Worm (Caenorhabditis elegans) whole organism, L2 larva: ENCODE data around the gene F19G12.8.
"Not testable (repeated sequence)": the region's sequence is repeated elsewhere in the genome, so short reads cannot be mapped to it uniquely, and the experiment has no call there.

Experiments
- C34F6.9 ChIP-seq: fragments of 150-350 bp; optimal IDR thresholded peaks from 2 replicates; lab custom pipeline; 2014; ENCODE audit warnings: missing biosample characterization, missing genetic modification characterization
- F13H6.1 ChIP-seq: sonication (generic microtip); optimal IDR thresholded peaks from 2 replicates; lab custom pipeline; 2016; ENCODE audit warnings: missing genetic modification characterization, missing compliant biosample characterization
- Y55F3AM.14 ChIP-seq: fragments of 200-800 bp; sonication (Bioruptor generic); optimal IDR thresholded peaks from 2 replicates; lab custom pipeline; 2018; ENCODE audit warnings: mild to moderate bottlenecking, missing genetic modification characterization, missing compliant biosample characterization
- ama-1 ChIP-seq: fragments of 150-350 bp; optimal IDR thresholded peaks from 2 replicates; lab custom pipeline; 2018; ENCODE audit warnings: inconsistent platforms
- blmp-1 ChIP-seq: sonication (generic microtip); optimal IDR thresholded peaks from 2 replicates; lab custom pipeline; 2017; ENCODE audit warnings: missing genetic modification characterization, mild to moderate bottlenecking, missing compliant biosample characterization, antibody characterized with exemption, moderate library complexity; ENCODE audit not compliant: insufficient read depth
- dmd-4 ChIP-seq: sonication (generic microtip); optimal IDR thresholded peaks from 2 replicates; lab custom pipeline; 2017; ENCODE audit warnings: missing biosample characterization, missing genetic modification characterization
- egl-27 ChIP-seq: sonication (generic microtip); optimal IDR thresholded peaks from 3 replicates; lab custom pipeline; 2017; ENCODE audit warnings: missing biosample characterization, missing genetic modification reagents, missing genetic modification characterization
- elt-1 ChIP-seq: fragments of 150-350 bp; optimal IDR thresholded peaks from 2 replicates; lab custom pipeline; 2014; ENCODE audit warnings: missing biosample characterization, missing genetic modification characterization
- elt-3 ChIP-seq: sonication (generic microtip); optimal IDR thresholded peaks from 2 replicates; lab custom pipeline; 2017; ENCODE audit warnings: missing biosample characterization, missing genetic modification characterization
- fos-1 ChIP-seq: fragments of 150-350 bp; optimal IDR thresholded peaks from 2 replicates; lab custom pipeline; 2014; ENCODE audit warnings: missing biosample characterization, missing genetic modification characterization
- lin-13 ChIP-seq: fragments of 150-350 bp; optimal IDR thresholded peaks from 2 replicates; lab custom pipeline; 2014; ENCODE audit warnings: missing biosample characterization, missing genetic modification reagents, missing genetic modification characterization
- lin-39 ChIP-seq: fragments of 150-350 bp; optimal IDR thresholded peaks from 2 replicates; lab custom pipeline; 2014; ENCODE audit warnings: missing biosample characterization, missing genetic modification reagents, missing genetic modification characterization
- lsy-2 ChIP-seq, 2 experiments: fragments of 150-350 bp in 1 of 2; sonication (generic microtip) in 1 of 2; optimal IDR thresholded peaks; 2 replicates each; lab custom pipeline; 2014 to 2017; ENCODE audit warnings: missing biosample characterization in 2 of 2, missing genetic modification characterization in 2 of 2
- mab-5 ChIP-seq: fragments of 150-350 bp; optimal IDR thresholded peaks from 2 replicates; lab custom pipeline; 2014; ENCODE audit warnings: missing biosample characterization, missing genetic modification characterization
- nhr-10 ChIP-seq: sonication (generic microtip); optimal IDR thresholded peaks from 2 replicates; lab custom pipeline; 2017; ENCODE audit warnings: missing biosample characterization, missing genetic modification characterization
- nhr-11 ChIP-seq: fragments of 150-350 bp; optimal IDR thresholded peaks from 2 replicates; lab custom pipeline; 2014; ENCODE audit warnings: missing biosample characterization, missing genetic modification characterization
- nhr-129 ChIP-seq: fragments of 150-350 bp; optimal IDR thresholded peaks from 2 replicates; lab custom pipeline; 2014; ENCODE audit warnings: missing biosample characterization, missing genetic modification characterization
- nhr-21 ChIP-seq: fragments of 150-350 bp; optimal IDR thresholded peaks from 2 replicates; lab custom pipeline; 2014; ENCODE audit warnings: missing biosample characterization, missing genetic modification characterization
- nhr-23 ChIP-seq: fragments of 150-350 bp; optimal IDR thresholded peaks from 2 replicates; lab custom pipeline; 2014; ENCODE audit warnings: missing biosample characterization, missing genetic modification reagents, missing genetic modification characterization
- nhr-237 ChIP-seq: fragments of 150-350 bp; optimal IDR thresholded peaks from 2 replicates; lab custom pipeline; 2014; ENCODE audit warnings: missing biosample characterization, missing genetic modification characterization
- nhr-6 ChIP-seq: fragments of 150-350 bp; optimal IDR thresholded peaks from 2 replicates; lab custom pipeline; 2014; ENCODE audit warnings: missing biosample characterization, missing genetic modification characterization
- sem-4 ChIP-seq: fragments of 150-350 bp; optimal IDR thresholded peaks from 2 replicates; lab custom pipeline; 2014; ENCODE audit warnings: missing biosample characterization, missing genetic modification reagents, missing genetic modification characterization
- skn-1 ChIP-seq: sonication (generic microtip); optimal IDR thresholded peaks from 2 replicates; lab custom pipeline; 2017; ENCODE audit warnings: missing biosample characterization, missing genetic modification characterization
- sma-9 ChIP-seq, 2 experiments: fragments of 150-350 bp in 1 of 2; sonication (generic microtip) in 1 of 2; optimal IDR thresholded peaks; 2 replicates each; lab custom pipeline; 2014 to 2016; ENCODE audit warnings: missing genetic modification characterization in 2 of 2, mild to moderate bottlenecking in 1 of 2, missing biosample characterization in 1 of 2, missing compliant biosample characterization in 1 of 2, missing genetic modification reagents in 1 of 2, moderate library complexity in 1 of 2
- snpc-4 ChIP-seq: fragments of 150-350 bp; optimal IDR thresholded peaks from 2 replicates; lab custom pipeline; 2014; ENCODE audit warnings: missing biosample characterization, missing genetic modification characterization
- unc-39 ChIP-seq: fragments of 150-350 bp; optimal IDR thresholded peaks from 2 replicates; lab custom pipeline; 2014; ENCODE audit warnings: missing biosample characterization, missing genetic modification characterization
- unc-55 ChIP-seq: fragments of 150-350 bp; sonication (generic microtip); optimal IDR thresholded peaks from 3 replicates; lab custom pipeline; 2014; ENCODE audit warnings: missing biosample characterization, missing genetic modification reagents, missing genetic modification characterization
- unc-62 ChIP-seq: fragments of 150-350 bp; optimal IDR thresholded peaks from 2 replicates; lab custom pipeline; 2014; ENCODE audit warnings: missing biosample characterization, missing genetic modification reagents, missing genetic modification characterization
- zag-1 ChIP-seq: fragments of 150-350 bp; optimal IDR thresholded peaks from 2 replicates; lab custom pipeline; 2014; ENCODE audit warnings: missing biosample characterization, missing genetic modification characterization
- ztf-1 ChIP-seq: fragments of 200-800 bp; sonication (Bioruptor generic); conservative IDR thresholded peaks from 2 replicates; pipeline ENCODE4 v1.3.6; 2022; ENCODE audit warnings: missing genetic modification characterization, missing compliant biosample characterization

F19G12.8 gene

DNA sequence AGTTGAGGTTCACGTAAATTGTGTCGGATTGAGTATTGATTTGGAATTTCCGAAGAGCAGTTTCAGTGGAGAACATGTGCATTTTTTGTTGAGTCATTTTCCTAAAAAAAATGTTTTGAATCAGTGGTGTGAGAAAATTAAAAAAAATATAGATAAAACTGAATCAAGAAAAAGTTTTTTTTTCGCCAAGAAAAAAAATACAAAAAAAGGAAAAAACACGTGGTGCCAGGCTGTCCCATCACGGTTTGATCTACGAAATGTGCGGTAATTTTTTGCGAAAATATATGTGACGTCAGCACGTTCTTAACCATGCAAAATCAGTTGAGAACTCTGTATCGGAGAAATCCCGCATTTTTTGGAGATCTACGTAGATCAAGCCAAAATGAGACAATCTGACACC is 23.2 kb upstream of the F19G12.8 start, which contains the start of gene F56C3.9:
Gene F56C3.9, minus strand, starts transcription at position 101 of the 400 bp plus-strand sequence.
- no peak for TF ChIP-seq unc-62 (GFP tag; lab: Kevin White, UChicago)
- TF ChIP-seq nhr-23 (tag; lab: Kevin White, UChicago), result no peak
- no peak for TF ChIP-seq dmd-4 (tag; lab: Kevin White, UChicago)
- no peak for TF ChIP-seq elt-3
- TF ChIP-seq zag-1, result no peak
- TF ChIP-seq sma-9 (GFP tag; optimal IDR thresholded peaks at IDR 0.05; lab: Kevin White, UChicago), result no peak
- TF ChIP-seq sma-9 (tag; optimal IDR thresholded peaks at IDR 0.05; lab: Kevin White, UChicago), result no peak

DNA sequence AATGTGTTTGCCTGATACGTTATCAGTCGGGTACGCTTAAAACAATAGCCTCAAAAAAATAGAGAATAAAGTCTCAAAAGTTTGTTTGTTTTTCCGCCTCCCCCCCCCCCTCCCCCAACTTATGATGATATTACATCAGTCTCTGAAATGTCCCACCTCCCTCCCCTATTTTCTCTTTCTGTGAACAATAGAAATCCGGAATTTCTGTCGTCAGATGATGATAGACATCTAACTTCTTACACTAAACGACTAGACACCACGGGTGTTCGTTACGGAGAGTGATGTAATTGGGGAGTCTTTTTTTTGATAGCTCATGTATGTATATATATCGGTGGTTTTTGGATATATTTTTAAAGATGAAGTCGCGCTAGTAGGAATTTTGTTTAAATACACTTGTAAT is 22.7 kb upstream of the F19G12.8 start:
- TF ChIP-seq sem-4 (tag; lab: Kevin White, UChicago) (no peak), nhr-129 (tag; lab: Kevin White, UChicago) (peak; percentile 42), lin-39 (no peak)

- TF ChIP-seq lin-13 (no peak), nhr-11 (tag; lab: Kevin White, UChicago) (no peak), fos-1 (tag; lab: Kevin White, UChicago) (peak; percentile 12), nhr-129 (tag; lab: Kevin White, UChicago) (peak; percentile 59), lsy-2 (tag; optimal IDR thresholded peaks at IDR 0.05; lab: Kevin White, UChicago) (peak in 1 of 2 experiments; percentile 31), nhr-21 (tag; lab: Kevin White, UChicago) (peak; percentile 64), sma-9 (GFP tag; optimal IDR thresholded peaks at IDR 0.05; lab: Kevin White, UChicago) (peak; percentile 88), sma-9 (tag; optimal IDR thresholded peaks at IDR 0.05; lab: Kevin White, UChicago) (no peak), egl-27 (peak; percentile 49), elt-3 (no peak), F13H6.1 (tag; lab: Kevin White, UChicago) (peak; percentile 66)
These were observed 21.3 kb upstream of the F19G12.8 start for ce11 chrX:1395793-1396192.

- TF ChIP-seq Y55F3AM.14 (GFP tag; lab: Kevin White, UChicago), result no peak
- TF ChIP-seq, all 48 proteins: peak for 0
These were observed 19.6 kb upstream of the F19G12.8 start, which contains the start of gene H39E20.1 for ce11 chrX:1397516-1397915. Gene H39E20.1 (minus strand): TSS chrX:1397616.

DNA sequence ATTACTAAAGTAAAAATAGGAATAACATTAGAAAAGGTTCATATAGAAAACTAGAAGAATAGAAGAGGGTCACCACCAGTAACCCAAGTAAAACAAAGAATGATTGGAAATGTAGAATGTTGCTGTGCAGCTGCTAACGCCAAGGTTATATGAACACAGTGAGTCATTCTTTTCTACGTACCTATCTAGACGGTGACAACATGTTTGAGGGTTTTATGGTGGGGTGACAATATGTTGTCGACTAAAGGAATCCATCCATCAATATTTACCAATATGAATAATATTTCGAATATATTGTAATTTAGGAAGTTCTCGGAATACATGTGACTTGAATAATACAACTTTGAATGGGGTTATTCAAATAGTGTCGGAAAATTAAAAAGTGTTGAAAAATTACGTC is 15.9 kb upstream of the F19G12.8 start, which contains the start of gene ZK402.5:
Gene ZK402.5, minus strand, starts transcription at position 101 of the 400 bp plus-strand sequence.
- TF ChIP-seq blmp-1 (tag; lab: Kevin White, UChicago) (no peak), elt-3 (no peak), zag-1 (no peak), dmd-4 (tag; lab: Kevin White, UChicago) (no peak), fos-1 (tag; lab: Kevin White, UChicago) (no peak), ztf-1 (GFP tag; lab: Robert Waterston, UW) (no peak), C34F6.9 (no peak), sma-9 (GFP tag; optimal IDR thresholded peaks at IDR 0.05; lab: Kevin White, UChicago) (no peak), sma-9 (tag; optimal IDR thresholded peaks at IDR 0.05; lab: Kevin White, UChicago) (no peak), unc-55 (GFP tag; lab: Kevin White, UChicago) (no peak)

ce11 chrX:1403444-1403843 is 13.7 kb upstream of the F19G12.8 start, which contains the start of gene ZK402.2:
Gene ZK402.2 (plus strand): TSS chrX:1403744.
- TF ChIP-seq elt-1 (tag; lab: Kevin White, UChicago); zag-1; skn-1: not testable (repeated sequence)

DNA sequence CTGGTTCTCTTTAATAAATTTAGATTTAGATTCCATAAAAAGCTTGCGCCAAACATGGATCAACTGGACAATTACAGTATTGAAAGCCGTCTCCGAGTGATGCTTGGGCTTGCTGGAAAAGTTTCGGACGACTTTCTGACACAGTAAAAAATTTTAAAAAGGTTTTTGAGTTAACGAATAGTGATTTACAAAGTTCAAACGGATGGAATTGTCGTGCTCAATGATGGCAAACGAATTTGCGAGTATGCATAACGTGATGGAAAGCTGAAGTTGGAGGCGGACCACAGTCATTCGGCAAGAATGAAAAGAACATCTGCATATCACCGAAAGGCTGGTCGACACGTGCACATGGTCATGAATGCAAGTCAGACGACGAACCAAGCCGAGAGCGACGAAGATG is 13.1 kb upstream of the F19G12.8 start, which contains the start of gene ZK402.1:
Gene ZK402.1, plus strand, starts transcription at position 301 of the 400 bp plus-strand sequence.
- TF ChIP-seq nhr-10; ama-1; unc-39 (tag; lab: Kevin White, UChicago): not testable (repeated sequence)

ce11 chrX:1409224-1409623 is 7.9 kb upstream of the F19G12.8 start:
- TF ChIP-seq nhr-6 (tag; lab: Kevin White, UChicago), result no peak
- no peak for TF ChIP-seq nhr-237 (tag; lab: Kevin White, UChicago)
- no peak for TF ChIP-seq nhr-10
- no peak for TF ChIP-seq zag-1
- TF ChIP-seq nhr-11 (tag; lab: Kevin White, UChicago), result no peak
- TF ChIP-seq nhr-21 (tag; lab: Kevin White, UChicago), result no peak
- TF ChIP-seq mab-5 (tag; lab: Kevin White, UChicago), result no peak
- TF ChIP-seq ama-1, result no peak
- TF ChIP-seq fos-1 (tag; lab: Kevin White, UChicago), result no peak
- no peak for TF ChIP-seq C34F6.9
- no peak for TF ChIP-seq snpc-4 (tag; lab: Kevin White, UChicago)
- no peak for TF ChIP-seq sem-4 (tag; lab: Kevin White, UChicago)
